Worm (Caenorhabditis elegans) whole organism, L2 larva: ENCODE measurements around the gene H28G03.2.

Source experiments
- F13H6.1 ChIP-seq: sonication (generic microtip); optimal IDR thresholded peaks from 2 replicates; lab custom pipeline; 2016; ENCODE audit warnings: missing genetic modification characterization, missing compliant biosample characterization
- blmp-1 ChIP-seq: sonication (generic microtip); optimal IDR thresholded peaks from 2 replicates; lab custom pipeline; 2017; ENCODE audit warnings: missing genetic modification characterization, mild to moderate bottlenecking, missing compliant biosample characterization, antibody characterized with exemption, moderate library complexity; ENCODE audit not compliant: insufficient read depth
- crh-2 ChIP-seq: sonication (generic microtip); optimal IDR thresholded peaks from 2 replicates; lab custom pipeline; 2017; ENCODE audit warnings: missing biosample characterization, missing genetic modification characterization
- dmd-4 ChIP-seq: sonication (generic microtip); optimal IDR thresholded peaks from 2 replicates; lab custom pipeline; 2017; ENCODE audit warnings: missing biosample characterization, missing genetic modification characterization
- gmeb-1 ChIP-seq: fragments of 150-350 bp; optimal IDR thresholded peaks from 2 replicates; lab custom pipeline; 2014; ENCODE audit warnings: missing biosample characterization, missing genetic modification characterization
- lin-11 ChIP-seq: fragments of 150-350 bp; sonication (generic microtip); optimal IDR thresholded peaks from 2 replicates; lab custom pipeline; 2014; ENCODE audit warnings: missing biosample characterization, missing genetic modification characterization, inconsistent platforms, mixed read lengths
- lin-13 ChIP-seq: fragments of 150-350 bp; optimal IDR thresholded peaks from 2 replicates; lab custom pipeline; 2014; ENCODE audit warnings: missing biosample characterization, missing genetic modification reagents, missing genetic modification characterization
- lsy-2 ChIP-seq, 2 experiments: fragments of 150-350 bp in 1 of 2; sonication (generic microtip) in 1 of 2; optimal IDR thresholded peaks; 2 replicates each; lab custom pipeline; 2014 to 2017; ENCODE audit warnings: missing biosample characterization in 2 of 2, missing genetic modification characterization in 2 of 2
- nhr-11 ChIP-seq: fragments of 150-350 bp; optimal IDR thresholded peaks from 2 replicates; lab custom pipeline; 2014; ENCODE audit warnings: missing biosample characterization, missing genetic modification characterization
- nhr-21 ChIP-seq: fragments of 150-350 bp; optimal IDR thresholded peaks from 2 replicates; lab custom pipeline; 2014; ENCODE audit warnings: missing biosample characterization, missing genetic modification characterization
- nhr-6 ChIP-seq: fragments of 150-350 bp; optimal IDR thresholded peaks from 2 replicates; lab custom pipeline; 2014; ENCODE audit warnings: missing biosample characterization, missing genetic modification characterization
- nhr-77 ChIP-seq: fragments of 150-350 bp; optimal IDR thresholded peaks from 2 replicates; lab custom pipeline; 2014; ENCODE audit warnings: missing biosample characterization, missing genetic modification characterization
- skn-1 ChIP-seq: sonication (generic microtip); optimal IDR thresholded peaks from 2 replicates; lab custom pipeline; 2017; ENCODE audit warnings: missing biosample characterization, missing genetic modification characterization
- sma-9 ChIP-seq, 2 experiments: fragments of 150-350 bp in 1 of 2; sonication (generic microtip) in 1 of 2; optimal IDR thresholded peaks; 2 replicates each; lab custom pipeline; 2014 to 2016; ENCODE audit warnings: missing genetic modification characterization in 2 of 2, mild to moderate bottlenecking in 1 of 2, missing biosample characterization in 1 of 2, missing compliant biosample characterization in 1 of 2, missing genetic modification reagents in 1 of 2, moderate library complexity in 1 of 2
- unc-62 ChIP-seq: fragments of 150-350 bp; optimal IDR thresholded peaks from 2 replicates; lab custom pipeline; 2014; ENCODE audit warnings: missing biosample characterization, missing genetic modification reagents, missing genetic modification characterization
- ztf-1 ChIP-seq: fragments of 200-800 bp; sonication (Bioruptor generic); conservative IDR thresholded peaks from 2 replicates; pipeline ENCODE4 v1.3.6; 2022; ENCODE audit warnings: missing genetic modification characterization, missing compliant biosample characterization
- ztf-4 ChIP-seq: fragments of 150-350 bp; optimal IDR thresholded peaks from 2 replicates; lab custom pipeline; 2014; ENCODE audit warnings: missing biosample characterization, missing genetic modification characterization

Gene H28G03.2

ce11 chrX:5265356-5265755 is 59.8 kb downstream of the H28G03.2 start:
- no peak for TF ChIP-seq lin-11 (tag; lab: Kevin White, UChicago)
- TF ChIP-seq sma-9 (GFP tag; optimal IDR thresholded peaks at IDR 0.05; lab: Kevin White, UChicago), result no peak
- TF ChIP-seq sma-9 (tag; optimal IDR thresholded peaks at IDR 0.05; lab: Kevin White, UChicago), result no peak
- TF ChIP-seq lsy-2 (tag; optimal IDR thresholded peaks at IDR 0.05; lab: Kevin White, UChicago), result no peak
- TF ChIP-seq dmd-4 (tag; lab: Kevin White, UChicago), result no peak
- no peak for TF ChIP-seq lin-13 (GFP tag; lab: Kevin White, UChicago)
- no peak for TF ChIP-seq gmeb-1 (tag; lab: Kevin White, UChicago)
- TF ChIP-seq blmp-1 (tag; lab: Kevin White, UChicago), result no peak
- TF ChIP-seq crh-2 (tag; lab: Kevin White, UChicago), result no peak
- no peak for TF ChIP-seq nhr-77 (tag; lab: Kevin White, UChicago)
- TF ChIP-seq skn-1 (tag; lab: Kevin White, UChicago), result no peak
- TF ChIP-seq ztf-4 (tag; lab: Kevin White, UChicago), result no peak
- no peak for TF ChIP-seq nhr-11 (tag; lab: Kevin White, UChicago)
- no peak for TF ChIP-seq F13H6.1 (tag; lab: Kevin White, UChicago)
- no peak for TF ChIP-seq nhr-6 (tag; lab: Kevin White, UChicago)
- no peak for TF ChIP-seq ztf-1
- TF ChIP-seq nhr-21 (tag; lab: Kevin White, UChicago), result no peak
- TF ChIP-seq unc-62 (GFP tag; lab: Kevin White, UChicago), result no peak
